Fruit fly (Drosophila melanogaster) whole organism, pupa: ENCODE measurements around the gene CG12241.

Experiments
- CG10348 ChIP-seq: fragments of 200-800 bp; sonication (Bioruptor generic); IDR thresholded peaks from 2 replicates; pipeline ENCODE4 v1.3.6; 2022; ENCODE audit warnings: missing biosample characterization, missing genetic modification characterization
- CG12605 ChIP-seq: fragments of 200-800 bp; sonication (Bioruptor generic); IDR thresholded peaks from 2 replicates; pipeline ENCODE4 v1.3.6; 2022; ENCODE audit warnings: missing biosample characterization, missing genetic modification characterization
- CG13204 ChIP-seq: fragments of 200-800 bp; sonication (Bioruptor generic); optimal IDR thresholded peaks from 2 replicates; lab custom pipeline; 2018; ENCODE audit warnings: missing biosample characterization, mild to moderate bottlenecking, missing genetic modification characterization, moderate library complexity
- CG14655 ChIP-seq: fragments of 200-800 bp; sonication (Bioruptor generic); optimal IDR thresholded peaks from 3 replicates; lab custom pipeline; 2017; ENCODE audit warnings: mild to moderate bottlenecking, missing biosample characterization, missing genetic modification reagents, missing genetic modification characterization
- CG15710 ChIP-seq: fragments of 200-800 bp; sonication (Bioruptor generic); optimal IDR thresholded peaks from 2 replicates; lab custom pipeline; 2018; ENCODE audit warnings: missing biosample characterization, mild to moderate bottlenecking, missing genetic modification characterization, moderate library complexity
- CG17806 ChIP-seq: fragments of 200-800 bp; sonication (Bioruptor generic); optimal IDR thresholded peaks from 2 replicates; lab custom pipeline; 2018; ENCODE audit warnings: missing biosample characterization, mild to moderate bottlenecking, missing genetic modification characterization, moderate library complexity
- CG32121 ChIP-seq: fragments of 200-800 bp; sonication (Bioruptor generic); IDR thresholded peaks from 2 replicates; pipeline ENCODE4 v1.3.6; 2022; ENCODE audit warnings: missing biosample characterization, missing genetic modification characterization
- CG34367 ChIP-seq: fragments of 200-800 bp; sonication (Bioruptor generic); optimal IDR thresholded peaks from 2 replicates; lab custom pipeline; 2018; ENCODE audit warnings: missing biosample characterization, mild to moderate bottlenecking, missing genetic modification characterization
- CG4496 ChIP-seq: fragments of 200-800 bp; sonication (Bioruptor generic); IDR thresholded peaks from 3 replicates; pipeline ENCODE4 v1.3.6; 2022; ENCODE audit warnings: missing biosample characterization, missing genetic modification characterization
- CG8159 ChIP-seq: fragments of 200-800 bp; sonication (Bioruptor generic); optimal IDR thresholded peaks from 3 replicates; lab custom pipeline; 2018; ENCODE audit warnings: missing biosample characterization, mild to moderate bottlenecking, missing genetic modification characterization, moderate library complexity
- CG8301 ChIP-seq: fragments of 200-800 bp; sonication (Bioruptor generic); optimal IDR thresholded peaks from 2 replicates; lab custom pipeline; 2018; ENCODE audit warnings: missing biosample characterization, mild to moderate bottlenecking, missing genetic modification characterization
- CG9948 ChIP-seq: fragments of 200-800 bp; sonication (Bioruptor generic); optimal IDR thresholded peaks from 2 replicates; lab custom pipeline; 2018; ENCODE audit warnings: missing biosample characterization, mild to moderate bottlenecking, missing genetic modification characterization, moderate library complexity
- D1 ChIP-seq: fragments of 200-800 bp; sonication (Bioruptor generic); optimal IDR thresholded peaks from 2 replicates; lab custom pipeline; 2018; ENCODE audit warnings: missing biosample characterization, mild to moderate bottlenecking, missing genetic modification characterization, moderate library complexity
- EcR ChIP-seq: fragments of 200-800 bp; sonication (Bioruptor generic); optimal IDR thresholded peaks from 3 replicates; lab custom pipeline; 2019; ENCODE audit warnings: missing biosample characterization, missing genetic modification characterization, mild to moderate bottlenecking, moderate library complexity, missing genetic modification reagents
- Ets98B ChIP-seq: fragments of 200-800 bp; sonication (Bioruptor generic); IDR thresholded peaks from 2 replicates; pipeline ENCODE4 v1.3.6; 2022; ENCODE audit warnings: missing biosample characterization, missing genetic modification characterization
- Pif1A ChIP-seq: fragments of 200-800 bp; sonication (Bioruptor generic); optimal IDR thresholded peaks from 3 replicates; lab custom pipeline; 2016; ENCODE audit warnings: missing biosample characterization, missing genetic modification characterization
- Pif1B ChIP-seq: fragments of 200-800 bp; sonication (Bioruptor generic); optimal IDR thresholded peaks from 3 replicates; lab custom pipeline; 2016; ENCODE audit warnings: missing biosample characterization, missing genetic modification characterization
- Snoo ChIP-seq: fragments of 200-800 bp; sonication (Bioruptor generic); optimal IDR thresholded peaks from 3 replicates; lab custom pipeline; 2017; ENCODE audit warnings: missing biosample characterization, mild to moderate bottlenecking, missing genetic modification characterization, inconsistent platforms
- fd96Ca ChIP-seq: fragments of 200-800 bp; sonication (Bioruptor generic); IDR thresholded peaks from 3 replicates; pipeline ENCODE4 v1.3.6; 2022; ENCODE audit warnings: missing biosample characterization, missing genetic modification characterization
- gl ChIP-seq: fragments of 200-800 bp; sonication (Bioruptor generic); optimal IDR thresholded peaks from 2 replicates; lab custom pipeline; 2018; ENCODE audit warnings: missing biosample characterization, mild to moderate bottlenecking, missing genetic modification characterization
- rn ChIP-seq: fragments of 200-800 bp; sonication (Bioruptor generic); IDR thresholded peaks from 2 replicates; pipeline ENCODE4 v1.3.6; 2022; ENCODE audit warnings: missing biosample characterization, missing genetic modification characterization

Gene CG12241

DNA sequence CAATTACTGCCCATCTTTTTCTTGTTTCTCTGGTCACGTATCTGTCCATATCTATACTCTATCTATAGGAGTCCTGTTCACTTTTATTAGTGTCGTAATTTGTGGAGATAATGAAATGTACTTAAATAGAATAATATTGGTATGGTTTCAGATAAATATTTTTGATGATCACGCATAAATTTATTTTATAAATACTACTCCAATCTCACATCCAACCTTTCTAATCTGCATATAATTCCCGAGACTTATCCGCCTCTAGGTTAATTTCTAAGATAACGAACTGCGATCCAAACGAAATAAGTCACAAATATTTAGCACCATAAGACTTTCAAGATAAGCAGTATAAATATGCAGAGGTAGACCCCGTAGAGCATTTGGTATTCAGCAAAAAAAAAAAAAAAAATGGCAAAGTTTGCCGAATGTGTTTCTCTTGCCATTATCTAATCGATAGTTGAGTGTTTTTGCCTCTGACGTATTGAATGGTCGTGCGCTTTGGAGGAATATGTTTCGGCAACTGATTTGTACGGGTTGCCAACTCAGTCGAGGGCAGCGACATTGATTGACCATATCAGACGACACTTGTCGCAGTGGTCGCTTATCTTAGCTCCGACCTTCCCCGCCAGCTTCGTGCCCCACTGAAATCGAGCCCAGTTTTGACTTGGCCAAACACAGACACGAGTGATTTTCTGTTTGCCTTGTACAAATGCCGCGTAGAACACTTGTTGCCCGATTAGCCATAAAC lies 20.8 kb upstream of the CG12241 start:
- TF ChIP-seq Pif1B (GFP tag; lab: Kevin White, UChicago), result no peak
- TF ChIP-seq EcR (GFP tag; lab: Kevin White, UChicago), result peak; percentile 52
- TF ChIP-seq CG14655 (GFP tag; lab: Kevin White, UChicago), result no peak

DNA sequence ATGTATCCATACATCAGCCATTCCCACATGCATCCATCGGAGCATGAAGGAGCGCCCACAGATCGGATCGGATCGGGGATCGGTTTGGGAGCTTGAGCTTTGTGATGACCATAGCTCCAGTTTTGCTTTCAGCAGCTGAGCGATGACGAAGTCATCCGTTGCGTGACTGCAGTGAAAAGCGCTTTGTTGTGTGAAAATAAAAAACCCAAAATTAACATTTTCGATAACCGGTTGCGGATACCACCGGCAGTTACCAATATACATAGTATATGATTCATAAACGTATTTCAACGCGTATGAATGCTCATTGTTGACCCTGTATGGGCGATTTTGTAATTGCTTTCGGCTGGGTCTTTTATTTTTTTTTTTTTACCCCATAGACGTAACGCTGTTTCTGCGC lies 13.8 kb upstream of the CG12241 start:
- TF ChIP-seq CG4496 (peak; percentile 28; the same call in 1 of the 3 replicates), CG8301 (no peak), CG17806 (no peak)

DNA sequence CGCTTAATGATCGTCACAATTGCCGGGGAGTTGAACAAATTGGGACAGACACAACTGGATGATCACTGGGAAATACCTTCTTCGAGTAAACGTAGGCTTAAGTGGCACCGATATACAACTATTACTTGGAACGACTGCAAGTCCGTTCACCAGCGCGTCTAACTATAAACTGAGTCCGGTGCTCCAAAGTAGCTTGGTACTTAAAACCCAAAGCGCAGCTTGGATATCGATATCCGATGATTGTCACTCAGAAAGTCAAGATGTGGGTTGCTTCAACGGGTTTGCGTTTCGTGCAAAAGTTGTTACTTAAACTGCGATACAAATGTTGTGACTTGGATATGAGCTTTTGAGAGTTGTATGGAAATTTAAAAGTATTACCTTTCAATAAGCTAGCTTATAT lies 12.8 kb upstream of the CG12241 start, which contains the start of gene Spn88Ea:
TSS of gene Spn88Ea (minus strand) at position 175 of the 400 bp plus-strand sequence.
- TF ChIP-seq Ets98B, result peak; percentile 40; the same call in 1 of the 2 replicates
- peak; percentile 20 for TF ChIP-seq EcR (GFP tag; lab: Kevin White, UChicago)
- no peak for TF ChIP-seq Pif1B (GFP tag; lab: Kevin White, UChicago)

DNA sequence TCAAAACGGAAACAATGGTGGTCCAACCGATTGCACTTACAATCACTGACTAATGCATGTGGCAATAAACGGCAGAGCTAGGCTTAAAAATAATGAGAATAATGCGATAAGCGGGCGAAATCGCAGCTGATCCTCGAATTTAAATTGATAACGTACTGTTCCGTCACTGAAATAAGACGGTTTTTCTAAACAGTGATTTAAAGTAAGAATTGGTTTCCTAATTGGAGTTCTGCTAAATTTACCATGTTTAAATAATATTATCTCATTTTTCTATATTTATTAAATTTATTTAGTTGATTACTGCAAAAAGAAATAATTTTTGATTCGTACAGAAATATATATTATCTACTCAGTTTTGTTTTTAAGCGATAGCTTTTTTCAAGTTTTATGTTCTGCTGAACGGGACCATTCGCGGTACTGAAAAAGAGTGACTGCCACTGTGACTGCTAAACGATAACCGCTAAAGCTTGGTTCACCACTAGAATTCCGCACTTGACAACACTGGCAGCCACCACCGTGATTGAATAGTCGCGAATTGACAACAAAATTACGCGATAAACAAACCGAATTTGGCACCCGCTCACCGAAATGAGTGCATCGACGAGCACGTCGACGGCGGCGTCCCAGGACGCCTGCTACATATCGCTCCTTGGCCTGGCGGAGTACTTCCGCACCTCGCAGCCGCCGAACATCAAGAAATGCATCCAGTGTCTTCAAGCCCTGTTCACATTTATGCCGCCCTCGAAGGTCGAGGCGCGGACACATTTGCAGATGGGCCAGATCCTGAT lies 10.2 kb upstream of the CG12241 start, which contains the start of the genes Spn88Eb and Mau2:
TSS of gene Spn88Eb (minus strand) at position 51 of the 788 bp plus-strand sequence.
TSS of gene Mau2 (plus strand) at position 493 of the 788 bp plus-strand sequence.
- TF ChIP-seq CG4496 (peak; percentile 71), CG12605 (GFP tag; lab: Robert Waterston, UW) (no peak; the same call in 1 of the 2 replicates), CG8159 (tag; lab: Kevin White, UChicago) (no peak), Snoo (tag; lab: Kevin White, UChicago) (peak; percentile 34), CG8301 (no peak), Ets98B (peak; percentile 68), gl (tag; lab: Kevin White, UChicago) (no peak), CG10348 (no peak), D1 (tag; lab: Kevin White, UChicago) (no peak), CG9948 (tag; lab: Kevin White, UChicago) (no peak), EcR (GFP tag; lab: Kevin White, UChicago) (no peak), CG14655 (GFP tag; lab: Kevin White, UChicago) (no peak), CG15710 (tag; lab: Kevin White, UChicago) (peak; percentile 32), fd96Ca (GFP tag; lab: Robert Waterston, UW) (peak; percentile 68; the same call in 2 of the 3 replicates), CG17806 (no peak), CG13204 (GFP tag; lab: Kevin White, UChicago) (no peak), rn (GFP tag; lab: Robert Waterston, UW) (peak; percentile 32; the same call in 1 of the 2 replicates), Pif1B (GFP tag; lab: Kevin White, UChicago) (no peak), CG34367 (tag; lab: Kevin White, UChicago) (no peak), Pif1A (GFP tag; lab: Kevin White, UChicago) (no peak), CG32121 (GFP tag; lab: Robert Waterston, UW) (0 out of 2 replicates have a peak, but pooled peaks have one; percentile 24)

DNA sequence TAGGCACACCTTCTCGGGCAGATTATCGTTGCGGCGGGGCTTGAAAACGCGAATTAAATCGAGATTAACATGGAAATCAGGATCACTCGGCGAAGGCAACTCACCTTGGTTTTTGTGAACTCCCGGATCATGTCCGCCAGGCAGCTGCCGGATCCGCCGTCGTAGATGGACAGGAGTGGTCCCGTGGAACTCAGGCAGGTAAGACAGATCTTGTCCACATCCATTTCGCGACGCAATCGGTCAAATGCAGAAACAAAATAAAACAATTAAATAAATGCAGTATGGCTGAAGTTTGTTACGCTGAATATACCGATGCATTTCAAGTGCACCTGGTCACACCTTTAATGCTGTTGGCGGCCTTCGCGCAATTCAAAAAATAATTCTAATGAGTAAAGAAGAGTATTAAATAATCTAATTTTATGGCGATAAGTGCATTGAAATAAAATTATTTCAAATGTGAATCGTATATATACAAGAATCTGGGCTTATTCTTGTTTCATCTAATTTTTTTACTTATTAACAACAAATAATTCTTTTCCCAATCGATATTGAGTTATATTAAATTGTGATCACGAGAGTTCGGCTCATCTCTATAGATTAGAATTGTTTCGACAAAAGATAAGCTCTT lies 5.6 kb upstream of the CG12241 start, which contains the start of the genes CG6654 and CG4210:
TSS of gene CG6654 (minus strand) at position 297 of the 628 bp plus-strand sequence.
TSS of gene CG4210 (plus strand) at position 613 of the 628 bp plus-strand sequence.
- TF ChIP-seq Pif1A (GFP tag; lab: Kevin White, UChicago) (no peak), CG9948 (tag; lab: Kevin White, UChicago) (no peak), fd96Ca (GFP tag; lab: Robert Waterston, UW) (no peak), D1 (tag; lab: Kevin White, UChicago) (no peak), EcR (GFP tag; lab: Kevin White, UChicago) (no peak), Snoo (tag; lab: Kevin White, UChicago) (no peak), CG8159 (tag; lab: Kevin White, UChicago) (no peak), CG15710 (tag; lab: Kevin White, UChicago) (no peak), gl (tag; lab: Kevin White, UChicago) (no peak), CG17806 (no peak), rn (GFP tag; lab: Robert Waterston, UW) (no peak), CG8301 (no peak), Pif1B (GFP tag; lab: Kevin White, UChicago) (no peak), CG10348 (no peak), CG12605 (GFP tag; lab: Robert Waterston, UW) (no peak), CG4496 (no peak), CG34367 (tag; lab: Kevin White, UChicago) (no peak)

DNA sequence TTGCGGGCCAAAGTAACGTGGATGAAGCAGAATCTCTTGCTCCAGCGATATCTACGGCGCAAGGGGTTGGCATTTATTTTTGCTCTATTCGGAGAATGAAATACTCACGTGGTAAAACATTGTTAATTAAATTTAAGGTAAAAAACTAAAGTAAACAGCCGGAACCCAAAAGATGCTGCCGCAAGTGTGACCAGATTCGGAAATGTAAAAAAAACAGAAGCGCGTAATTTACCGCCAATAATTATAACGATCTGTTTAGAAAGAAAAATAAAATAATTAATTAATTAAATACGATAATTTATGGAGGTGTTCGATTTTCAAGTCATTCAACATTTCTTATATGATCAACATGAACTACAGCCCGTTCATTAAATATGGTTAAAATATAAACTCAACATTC lies 3.9 kb downstream of the CG12241 start, which contains the start of gene Polr2G:
TSS of gene Polr2G (minus strand) at position 208 of the 400 bp plus-strand sequence.
- no peak for TF ChIP-seq CG32121 (GFP tag; lab: Robert Waterston, UW)
- no peak for TF ChIP-seq Pif1A (GFP tag; lab: Kevin White, UChicago)
- no peak for TF ChIP-seq Pif1B (GFP tag; lab: Kevin White, UChicago)
- no peak for TF ChIP-seq CG8301
- TF ChIP-seq CG10348, result no peak
- no peak for TF ChIP-seq Snoo (tag; lab: Kevin White, UChicago)
- TF ChIP-seq Ets98B, result no peak
- TF ChIP-seq rn (GFP tag; lab: Robert Waterston, UW), result no peak
- TF ChIP-seq CG14655 (GFP tag; lab: Kevin White, UChicago), result no peak
- TF ChIP-seq gl (tag; lab: Kevin White, UChicago), result no peak
- TF ChIP-seq CG13204 (GFP tag; lab: Kevin White, UChicago), result no peak
- TF ChIP-seq CG17806, result no peak
- TF ChIP-seq CG34367 (tag; lab: Kevin White, UChicago), result no peak
- no peak for TF ChIP-seq EcR (GFP tag; lab: Kevin White, UChicago)
- TF ChIP-seq CG15710 (tag; lab: Kevin White, UChicago), result no peak
- TF ChIP-seq CG4496, result no peak
- no peak for TF ChIP-seq fd96Ca (GFP tag; lab: Robert Waterston, UW)
- no peak for TF ChIP-seq CG8159 (tag; lab: Kevin White, UChicago)
